Fruit fly (Drosophila melanogaster): ENCODE results near the gene Nt5a.

Gene Nt5a

dm6 chr3L:1294835-1295234 lies 12.4 kb downstream of the Nt5a start:
- no peak for TF ChIP-seq CG17385 (GFP tag; optimal IDR thresholded peaks at IDR 0.05)
- no peak for TF ChIP-seq CG8388 (GFP tag; optimal IDR thresholded peaks at IDR 0.05)
- TF ChIP-seq pan (optimal IDR thresholded peaks at IDR 0.05) = no peak
- TF ChIP-seq pan (GFP tag; optimal IDR thresholded peaks at IDR 0.05 in 1 of 2, IDR thresholded peaks at IDR 0.05 in 1 of 2) = no peak
- TF ChIP-seq bowl (GFP tag; IDR thresholded peaks at IDR 0.05) = no peak
- TF ChIP-seq p53 (GFP tag; optimal IDR thresholded peaks at IDR 0.05) = peak; percentile 80
- TF ChIP-seq Abd-B (GFP tag; optimal IDR thresholded peaks at IDR 0.05) = no peak
- TF ChIP-seq dysf (GFP tag; IDR thresholded peaks at IDR 0.05) = no peak
- no peak for TF ChIP-seq CG8281 (tag; optimal IDR thresholded peaks at IDR 0.05)
- peak; percentile 66 for TF ChIP-seq CG2116 (GFP tag; optimal IDR thresholded peaks at IDR 0.05)

dm6 chr3L:1280890-1281622 lies 26.2 kb downstream of the Nt5a start:
- peak; percentile 20; the same call in 1 of the 3 replicates for TF ChIP-seq row (GFP tag; IDR thresholded peaks at IDR 0.05)
- peak; percentile 37; the same call in 1 of the 2 replicates for TF ChIP-seq slbo (GFP tag; IDR thresholded peaks at IDR 0.05)
- no peak for TF ChIP-seq chinmo (GFP tag; IDR thresholded peaks at IDR 0.05; ENCODE audit: partially characterized antibody)
- no peak for TF ChIP-seq CG8290 (GFP tag; optimal IDR thresholded peaks at IDR 0.05)
- TF ChIP-seq CG8290 (tag; optimal IDR thresholded peaks at IDR 0.05) = peak in 1 of 2 experiments; percentile 12
- TF ChIP-seq dan (GFP tag; IDR thresholded peaks at IDR 0.05) = no peak
- TF ChIP-seq CG31388 (GFP tag; optimal IDR thresholded peaks at IDR 0.05) = no peak
- no peak for TF ChIP-seq unc-4 (GFP tag; IDR thresholded peaks at IDR 0.05; ENCODE audit: partially characterized antibody)
- no peak for TF ChIP-seq Hr39 (optimal IDR thresholded peaks at IDR 0.05)
- TF ChIP-seq ab (GFP tag; optimal IDR thresholded peaks at IDR 0.05) = no peak
- no peak for TF ChIP-seq crp (GFP tag; optimal IDR thresholded peaks at IDR 0.05)
- no peak for TF ChIP-seq CG30020 (tag; optimal IDR thresholded peaks at IDR 0.05)
- no peak for TF ChIP-seq CoRest (tag; optimal IDR thresholded peaks at IDR 0.05)
- TF ChIP-seq CG10147 (GFP tag; optimal IDR thresholded peaks at IDR 0.05) = no peak
- TF ChIP-seq CG2120 (GFP tag; optimal IDR thresholded peaks at IDR 0.05) = peak; percentile 13
- TF ChIP-seq CG7372 (GFP tag; IDR thresholded peaks at IDR 0.05) = no peak
- peak; percentile 74 for TF ChIP-seq abd-A (tag; optimal IDR thresholded peaks at IDR 0.05)
- peak; percentile 92 for TF ChIP-seq CG13894 (tag; optimal IDR thresholded peaks at IDR 0.05)
- no peak for TF ChIP-seq cwo (GFP tag; optimal IDR thresholded peaks at IDR 0.05)
- TF ChIP-seq CG9932 (GFP tag; IDR thresholded peaks at IDR 0.05) = 0 out of 2 replicates have a peak, but pooled peaks have one; percentile 17
- no peak for TF ChIP-seq CG14667 (GFP tag; IDR thresholded peaks at IDR 0.05)
- TF ChIP-seq kah (GFP tag; optimal IDR thresholded peaks at IDR 0.05) = no peak
- TF ChIP-seq mirr (GFP tag; optimal IDR thresholded peaks at IDR 0.05) = no peak
- TF ChIP-seq CG8089 (GFP tag; optimal IDR thresholded peaks at IDR 0.05) = no peak
- no peak for TF ChIP-seq NC2α (GFP tag; optimal IDR thresholded peaks at IDR 0.05)
- no peak for TF ChIP-seq Mad (GFP tag; optimal IDR thresholded peaks at IDR 0.05)
- no peak for TF ChIP-seq ems (GFP tag; optimal IDR thresholded peaks at IDR 0.05)
- no peak for TF ChIP-seq CG12236 (GFP tag; optimal IDR thresholded peaks at IDR 0.05)
- TF ChIP-seq Med (GFP tag) = peak; percentile 71
- no peak for TF ChIP-seq ci (GFP tag; IDR thresholded peaks at IDR 0.05)
- no peak for TF ChIP-seq CG8944 (GFP tag; optimal IDR thresholded peaks at IDR 0.05)
- no peak for TF ChIP-seq Poxn (GFP tag; IDR thresholded peaks at IDR 0.05)
- no peak for TF ChIP-seq CG6254 (GFP tag; optimal IDR thresholded peaks at IDR 0.05)
- TF ChIP-seq maf-S (GFP tag; optimal IDR thresholded peaks at IDR 0.05) = no peak
- TF ChIP-seq Ets65A (GFP tag) = peak; percentile 63
- TF ChIP-seq CG8359 (GFP tag; optimal IDR thresholded peaks at IDR 0.05; ENCODE audit: borderline replicate concordance) = no peak
- no peak for TF ChIP-seq Rx (GFP tag; IDR thresholded peaks at IDR 0.05)
- no peak for TF ChIP-seq HmgD (GFP tag; optimal IDR thresholded peaks at IDR 0.05)
- peak; percentile 56 for TF ChIP-seq Deaf1 (tag; optimal IDR thresholded peaks at IDR 0.05)
- TF ChIP-seq tx (GFP tag; optimal IDR thresholded peaks at IDR 0.05) = no peak
